Fruit fly (Drosophila melanogaster): ENCODE results near the gene skd.

Gene skd

dm6 chr3L:21065212-21065902 lies 38.1 kb upstream of the skd start, which contains the start of gene CG43072 (continued):
- TF ChIP-seq emc (GFP tag; optimal IDR thresholded peaks at IDR 0.05) (no peak), CG12391 (tag; optimal IDR thresholded peaks at IDR 0.05) (no peak), Hmr (GFP tag; optimal IDR thresholded peaks at IDR 0.05) (peak; percentile 52), CG18262 (tag; optimal IDR thresholded peaks at IDR 0.05) (no peak), Pdp1 (GFP tag; optimal IDR thresholded peaks at IDR 0.05) (peak in 1 of 2 experiments; percentile 55), CG12071 (GFP tag; optimal IDR thresholded peaks at IDR 0.05) (peak; percentile 50), odd (GFP tag; optimal IDR thresholded peaks at IDR 0.05) (no peak), oc (tag; optimal IDR thresholded peaks at IDR 0.05) (no peak), btn (GFP tag; optimal IDR thresholded peaks at IDR 0.05) (no peak), hbn (GFP tag; IDR thresholded peaks at IDR 0.05; ENCODE audit: partially characterized antibody) (no peak), Med (GFP tag) (peak; percentile 70), CG16863 (GFP tag; optimal IDR thresholded peaks at IDR 0.05) (no peak), Mes4 (GFP tag; optimal IDR thresholded peaks at IDR 0.05) (no peak), CG10959 (GFP tag; IDR thresholded peaks at IDR 0.05) (no peak), ems (GFP tag; optimal IDR thresholded peaks at IDR 0.05) (no peak), Nf-YA (GFP tag; IDR thresholded peaks at IDR 0.05) (no peak), tx (GFP tag; optimal IDR thresholded peaks at IDR 0.05) (no peak), bsh (GFP tag; optimal IDR thresholded peaks at IDR 0.05) (peak; percentile 8 to 14), CG11696 (GFP tag; IDR thresholded peaks at IDR 0.05) (no peak), CG9609 (GFP tag; optimal IDR thresholded peaks at IDR 0.05) (no peak), CG17359 (tag; optimal IDR thresholded peaks at IDR 0.05) (peak; percentile 9), Bteb2 (GFP tag; optimal IDR thresholded peaks at IDR 0.05) (no peak), trh (GFP tag; optimal IDR thresholded peaks at IDR 0.05) (no peak), CG3407 (GFP tag; optimal IDR thresholded peaks at IDR 0.05) (no peak), nom (GFP tag; optimal IDR thresholded peaks at IDR 0.05) (no peak), CG6854 (GFP tag; optimal IDR thresholded peaks at IDR 0.05) (no peak), Doc2 (GFP tag; IDR thresholded peaks at IDR 0.05) (no peak), HLHmδ (GFP tag; optimal IDR thresholded peaks at IDR 0.05) (no peak), CG13624 (GFP tag; optimal IDR thresholded peaks at IDR 0.05) (no peak), Dref (GFP tag; IDR thresholded peaks at IDR 0.05) (no peak), CG2712 (tag; optimal IDR thresholded peaks at IDR 0.05) (no peak), CG6175 (GFP tag; IDR thresholded peaks at IDR 0.05) (no peak), chm (GFP tag; IDR thresholded peaks at IDR 0.05) (no peak), HLH4C (GFP tag; IDR thresholded peaks at IDR 0.05; ENCODE audit: partially characterized antibody) (no peak), Myb (GFP tag; optimal IDR thresholded peaks at IDR 0.05) (peak; percentile 53), CG5953 (GFP tag; IDR thresholded peaks at IDR 0.05) (no peak), CG34376 (GFP tag; optimal IDR thresholded peaks at IDR 0.05) (peak; percentile 99), Rx (GFP tag; IDR thresholded peaks at IDR 0.05) (no peak), CG30403 (GFP tag; optimal IDR thresholded peaks at IDR 0.05) (no peak), Lim3 (GFP tag; IDR thresholded peaks at IDR 0.05) (no peak), exex (tag; optimal IDR thresholded peaks at IDR 0.05) (peak; percentile 97), CG7928 (GFP tag; optimal IDR thresholded peaks at IDR 0.05) (no peak), fd64A (GFP tag; optimal IDR thresholded peaks at IDR 0.05) (no peak), Hr39 (optimal IDR thresholded peaks at IDR 0.05) (no peak), Tbp (GFP tag; optimal IDR thresholded peaks at IDR 0.05) (no peak), ara (GFP tag; IDR thresholded peaks at IDR 0.05) (no peak), Mrtf (GFP tag; IDR thresholded peaks at IDR 0.05) (no peak), CG3838 (GFP tag; optimal IDR thresholded peaks at IDR 0.05) (no peak), CG3847 (GFP tag; IDR thresholded peaks at IDR 0.05) (no peak), ro (GFP tag; IDR thresholded peaks at IDR 0.05) (no peak), sens-2 (GFP tag; IDR thresholded peaks at IDR 0.05) (peak; percentile 64; the same call in 1 of the 2 replicates), CG12942 (GFP tag; optimal IDR thresholded peaks at IDR 0.05) (no peak)
